Worm (Caenorhabditis elegans) whole organism, mixed stage, embryonic: ENCODE results near the gene B0024.13.

Experiments
- M03D4.4 ChIP-seq: sonication (generic microtip); optimal IDR thresholded peaks from 2 replicates; lab custom pipeline; 2017; ENCODE audit warnings: mild to moderate bottlenecking, missing genetic modification characterization, missing compliant biosample characterization
- bed-3 ChIP-seq: fragments of 200-800 bp; sonication (Bioruptor generic); optimal IDR thresholded peaks from 3 replicates; lab custom pipeline; 2018; ENCODE audit warnings: mild to moderate bottlenecking, missing genetic modification characterization, moderate library complexity, missing compliant biosample characterization
- blmp-1 ChIP-seq: fragments of 150-350 bp; optimal IDR thresholded peaks from 2 replicates; lab custom pipeline; 2014; ENCODE audit warnings: missing biosample characterization, missing genetic modification characterization
- ceh-39 ChIP-seq: fragments of 150-350 bp; optimal IDR thresholded peaks from 2 replicates; lab custom pipeline; 2014; ENCODE audit warnings: missing biosample characterization, missing genetic modification characterization
- ceh-43 ChIP-seq: fragments of 200-800 bp; sonication (Bioruptor generic); optimal IDR thresholded peaks from 2 replicates; lab custom pipeline; 2018; ENCODE audit warnings: mild to moderate bottlenecking, missing genetic modification characterization, moderate library complexity, missing compliant biosample characterization
- ceh-83 ChIP-seq: fragments of 200-800 bp; sonication (Bioruptor generic); optimal IDR thresholded peaks from 2 replicates; lab custom pipeline; 2018; ENCODE audit warnings: mild to moderate bottlenecking, missing genetic modification characterization, missing compliant biosample characterization
- ces-1 ChIP-seq: fragments of 150-350 bp; optimal IDR thresholded peaks from 2 replicates; lab custom pipeline; 2014; ENCODE audit warnings: missing biosample characterization, missing genetic modification reagents, missing genetic modification characterization
- cnd-1 ChIP-seq: fragments of 200-800 bp; sonication (Bioruptor generic); optimal IDR thresholded peaks from 2 replicates; lab custom pipeline; 2018; ENCODE audit warnings: mild to moderate bottlenecking, missing genetic modification characterization, missing compliant biosample characterization
- drap-1 ChIP-seq: fragments of 200-800 bp; sonication (Bioruptor generic); optimal IDR thresholded peaks from 3 replicates; lab custom pipeline; 2018; ENCODE audit warnings: mild to moderate bottlenecking, missing genetic modification characterization, missing compliant biosample characterization
- elt-1 ChIP-seq: sonication (generic microtip); optimal IDR thresholded peaks from 2 replicates; lab custom pipeline; 2017; ENCODE audit warnings: missing genetic modification characterization, mild to moderate bottlenecking, missing compliant biosample characterization, antibody characterized with exemption, moderate library complexity, borderline replicate concordance; ENCODE audit not compliant: insufficient read depth
- elt-3 ChIP-seq: fragments of 150-350 bp; optimal IDR thresholded peaks from 2 replicates; lab custom pipeline; 2014; ENCODE audit warnings: missing biosample characterization, missing genetic modification characterization
- flh-1 ChIP-seq: fragments of 200-800 bp; sonication (Bioruptor generic); optimal IDR thresholded peaks from 2 replicates; lab custom pipeline; 2018; ENCODE audit warnings: mild to moderate bottlenecking, missing genetic modification characterization, moderate library complexity, missing compliant biosample characterization
- ham-2 ChIP-seq: fragments of 200-800 bp; sonication (Bioruptor generic); optimal IDR thresholded peaks from 2 replicates; lab custom pipeline; 2018; ENCODE audit warnings: mild to moderate bottlenecking, missing genetic modification characterization, missing compliant biosample characterization
- hlh-1 ChIP-seq: fragments of 150-350 bp; optimal IDR thresholded peaks from 2 replicates; lab custom pipeline; 2014; ENCODE audit warnings: missing biosample characterization, missing genetic modification reagents, missing genetic modification characterization
- lin-13 ChIP-seq: fragments of 150-350 bp; optimal IDR thresholded peaks from 2 replicates; lab custom pipeline; 2014; ENCODE audit warnings: missing biosample characterization, missing genetic modification characterization
- lin-32 ChIP-seq: fragments of 200-800 bp; sonication (Bioruptor generic); optimal IDR thresholded peaks from 2 replicates; lab custom pipeline; 2018; ENCODE audit warnings: mild to moderate bottlenecking, missing genetic modification characterization, missing compliant biosample characterization
- mab-5 ChIP-seq: fragments of 150-350 bp; optimal IDR thresholded peaks from 2 replicates; lab custom pipeline; 2014; ENCODE audit warnings: missing biosample characterization, missing genetic modification characterization
- mep-1 ChIP-seq: fragments of 150-350 bp; optimal IDR thresholded peaks from 2 replicates; lab custom pipeline; 2017; ENCODE audit warnings: missing biosample characterization, missing genetic modification reagents, missing genetic modification characterization, inconsistent platforms
- mls-2 ChIP-seq: sonication (generic microtip); optimal IDR thresholded peaks from 2 replicates; lab custom pipeline; 2016; ENCODE audit warnings: mild to moderate bottlenecking, missing genetic modification characterization, moderate library complexity, missing compliant biosample characterization
- nhr-12 ChIP-seq: fragments of 150-350 bp; optimal IDR thresholded peaks from 2 replicates; lab custom pipeline; 2014; ENCODE audit warnings: missing biosample characterization, missing genetic modification characterization
- nhr-2 ChIP-seq: fragments of 150-350 bp; optimal IDR thresholded peaks from 2 replicates; lab custom pipeline; 2014; ENCODE audit warnings: missing biosample characterization, missing genetic modification characterization
- nhr-237 ChIP-seq: fragments of 150-350 bp; optimal IDR thresholded peaks from 2 replicates; lab custom pipeline; 2014; ENCODE audit warnings: missing biosample characterization, missing genetic modification characterization
- nhr-28 ChIP-seq: fragments of 150-350 bp; optimal IDR thresholded peaks from 2 replicates; lab custom pipeline; 2014; ENCODE audit warnings: missing biosample characterization, missing genetic modification characterization
- nhr-76 ChIP-seq: sonication (generic microtip); optimal IDR thresholded peaks from 2 replicates; lab custom pipeline; 2017; ENCODE audit warnings: missing biosample characterization, missing genetic modification characterization
- pha-4 ChIP-seq: fragments of 150-350 bp; optimal IDR thresholded peaks from 2 replicates; lab custom pipeline; 2018; ENCODE audit warnings: missing biosample characterization, missing genetic modification reagents, missing genetic modification characterization
- sem-2 ChIP-seq: fragments of 200-800 bp; sonication (Bioruptor generic); optimal IDR thresholded peaks from 2 replicates; lab custom pipeline; 2018; ENCODE audit warnings: mild to moderate bottlenecking, missing genetic modification characterization, missing compliant biosample characterization
- snpc-4 ChIP-seq: fragments of 150-350 bp; optimal IDR thresholded peaks from 2 replicates; lab custom pipeline; 2014; ENCODE audit warnings: missing biosample characterization, missing genetic modification characterization
- sptf-1 ChIP-seq: sonication (generic microtip); optimal IDR thresholded peaks from 2 replicates; lab custom pipeline; 2017; ENCODE audit warnings: mild to moderate bottlenecking, missing genetic modification characterization, moderate library complexity, missing compliant biosample characterization
- tbx-8 ChIP-seq: fragments of 200-800 bp; sonication (Bioruptor generic); optimal IDR thresholded peaks from 2 replicates; lab custom pipeline; 2018; ENCODE audit warnings: mild to moderate bottlenecking, missing genetic modification characterization, moderate library complexity, missing compliant biosample characterization
- unc-120 ChIP-seq: sonication (generic microtip); optimal IDR thresholded peaks from 2 replicates; lab custom pipeline; 2017; ENCODE audit warnings: missing genetic modification characterization, missing compliant biosample characterization; ENCODE audit not compliant: poor library complexity, severe bottlenecking
- unc-39 ChIP-seq: fragments of 150-350 bp; optimal IDR thresholded peaks from 2 replicates; lab custom pipeline; 2014; ENCODE audit warnings: missing biosample characterization, missing genetic modification characterization
- unc-62 ChIP-seq: fragments of 150-350 bp; optimal IDR thresholded peaks from 2 replicates; lab custom pipeline; 2014; ENCODE audit warnings: missing biosample characterization, missing genetic modification reagents, missing genetic modification characterization
- zip-8 ChIP-seq: fragments of 150-350 bp; optimal IDR thresholded peaks from 2 replicates; lab custom pipeline; 2014; ENCODE audit warnings: missing biosample characterization, missing genetic modification characterization
- ztf-11 ChIP-seq: fragments of 150-350 bp; optimal IDR thresholded peaks from 2 replicates; lab custom pipeline; 2014; ENCODE audit warnings: missing biosample characterization, missing genetic modification characterization

The B0024.13 gene

ce11 chrV:10283444-10283843 lies 37.1 kb upstream of the B0024.13 start, which contains the start of gene lys-3:
lys-3 (minus strand) TSS chrV:10283544.
- TF ChIP-seq nhr-28 (no peak), nhr-2 (no peak), elt-1 (tag; lab: Kevin White, UChicago) (no peak), hlh-1 (tag; lab: Kevin White, UChicago) (no peak), ceh-43 (GFP tag; lab: Kevin White, UChicago) (no peak), nhr-237 (tag; lab: Kevin White, UChicago) (no peak), ztf-11 (tag; lab: Kevin White, UChicago) (no peak), mab-5 (tag; lab: Kevin White, UChicago) (no peak), nhr-76 (tag; lab: Kevin White, UChicago) (no peak), ham-2 (no peak), snpc-4 (tag; lab: Kevin White, UChicago) (no peak), ceh-39 (no peak), pha-4 (tag; lab: Kevin White, UChicago) (no peak), lin-13 (tag; lab: Kevin White, UChicago) (no peak), elt-3 (tag; lab: Kevin White, UChicago) (no peak), lin-32 (no peak), mls-2 (no peak)
- TF ChIP-seq, all 35 proteins: peak for 0

ce11 chrV:10285853-10286252 lies 34.7 kb upstream of the B0024.13 start:
- TF ChIP-seq zip-8, result no peak
- no peak for TF ChIP-seq unc-62 (GFP tag; lab: Kevin White, UChicago)
- TF ChIP-seq nhr-28, result no peak
- TF ChIP-seq nhr-2, result no peak
- no peak for TF ChIP-seq pha-4 (tag; lab: Kevin White, UChicago)
- TF ChIP-seq ztf-11 (tag; lab: Kevin White, UChicago), result no peak
- TF ChIP-seq bed-3 (GFP tag; lab: Kevin White, UChicago), result no peak
- TF ChIP-seq unc-39 (tag; lab: Kevin White, UChicago), result no peak
- TF ChIP-seq sem-2 (GFP tag; lab: Kevin White, UChicago), result no peak
- TF ChIP-seq ceh-39, result no peak
- no peak for TF ChIP-seq snpc-4 (tag; lab: Kevin White, UChicago)
- TF ChIP-seq ceh-83 (GFP tag; lab: Kevin White, UChicago), result no peak
- TF ChIP-seq mab-5 (tag; lab: Kevin White, UChicago), result no peak
- no peak for TF ChIP-seq cnd-1
- TF ChIP-seq sptf-1, result no peak
- TF ChIP-seq lin-32, result no peak
- TF ChIP-seq nhr-237 (tag; lab: Kevin White, UChicago), result no peak

- TF ChIP-seq sem-2 (GFP tag; lab: Kevin White, UChicago) (no peak), pha-4 (tag; lab: Kevin White, UChicago) (no peak), cnd-1 (no peak), ham-2 (no peak), mep-1 (no peak), mls-2 (no peak), M03D4.4 (tag; lab: Kevin White, UChicago) (no peak), nhr-237 (tag; lab: Kevin White, UChicago) (no peak), drap-1 (no peak), blmp-1 (no peak), unc-120 (tag; lab: Kevin White, UChicago) (no peak), nhr-2 (no peak), flh-1 (no peak), tbx-8 (GFP tag; lab: Kevin White, UChicago) (no peak), nhr-12 (tag; lab: Kevin White, UChicago) (no peak), bed-3 (GFP tag; lab: Kevin White, UChicago) (no peak)
These were observed 33.3 kb upstream of the B0024.13 start, which contains the start of gene B0024.3 for ce11 chrV:10287260-10287659. B0024.3 (plus strand) TSS chrV:10287560.

- TF ChIP-seq flh-1 (no peak), ham-2 (no peak), tbx-8 (GFP tag; lab: Kevin White, UChicago) (no peak), nhr-12 (tag; lab: Kevin White, UChicago) (no peak), unc-120 (tag; lab: Kevin White, UChicago) (no peak), ceh-83 (GFP tag; lab: Kevin White, UChicago) (no peak), ces-1 (GFP tag; lab: Kevin White, UChicago) (no peak), mls-2 (no peak), unc-39 (tag; lab: Kevin White, UChicago) (no peak), bed-3 (GFP tag; lab: Kevin White, UChicago) (no peak), snpc-4 (tag; lab: Kevin White, UChicago) (no peak), unc-62 (GFP tag; lab: Kevin White, UChicago) (no peak), hlh-1 (tag; lab: Kevin White, UChicago) (no peak), elt-3 (tag; lab: Kevin White, UChicago) (no peak), nhr-237 (tag; lab: Kevin White, UChicago) (no peak), ceh-39 (no peak)
These were observed 30.8 kb upstream of the B0024.13 start, which contains the start of gene B0024.15 for ce11 chrV:10289743-10290142. B0024.15 (plus strand) TSS chrV:10290043.
